Fruit fly (Drosophila melanogaster) whole organism, embryonic: ENCODE data around the gene CG8564.

ENCODE experiments used
- Awh ChIP-seq: fragments of 200-800 bp; sonication (Bioruptor generic); IDR thresholded peaks from 2 replicates; pipeline ENCODE4, ENCODE4 v1.3.6; 2022; ENCODE audit warnings: missing biosample characterization, missing genetic modification characterization
- CG11247 ChIP-seq: fragments of 200-800 bp; sonication (Bioruptor generic); IDR thresholded peaks from 2 replicates; pipeline ENCODE4 v1.3.6; 2022; ENCODE audit warnings: missing biosample characterization, missing genetic modification characterization
- CG11695 ChIP-seq: fragments of 200-800 bp; sonication (Bioruptor generic); IDR thresholded peaks from 3 replicates; pipeline ENCODE4 v1.3.6; 2022; ENCODE audit warnings: missing biosample characterization, missing genetic modification characterization
- CG15479 ChIP-seq: fragments of 200-800 bp; sonication (Bioruptor generic); optimal IDR thresholded peaks from 3 replicates; lab custom pipeline; 2019; ENCODE audit warnings: missing biosample characterization, mild to moderate bottlenecking, missing genetic modification characterization, moderate library complexity
- CG16779 ChIP-seq: fragments of 200-800 bp; sonication (Bioruptor generic); IDR thresholded peaks from 2 replicates; pipeline ENCODE4 v1.3.6; 2022; ENCODE audit warnings: missing biosample characterization, missing genetic modification characterization
- CG17829 ChIP-seq: fragments of 200-800 bp; optimal IDR thresholded peaks from 2 replicates; lab custom pipeline; 2019; ENCODE audit warnings: missing biosample characterization, mild to moderate bottlenecking, missing genetic modification characterization, moderate library complexity
- CG17912 ChIP-seq: fragments of 200-800 bp; sonication (Bioruptor generic); optimal IDR thresholded peaks from 2 replicates; lab custom pipeline; 2018; ENCODE audit warnings: missing biosample characterization, mild to moderate bottlenecking, missing genetic modification characterization
- CG18262 ChIP-seq: fragments of 200-800 bp; optimal IDR thresholded peaks from 3 replicates; lab custom pipeline; 2019; ENCODE audit warnings: missing biosample characterization, mild to moderate bottlenecking, missing genetic modification characterization, moderate library complexity
- CG18764 ChIP-seq: fragments of 200-800 bp; sonication (Bioruptor generic); optimal IDR thresholded peaks from 3 replicates; lab custom pipeline; 2016; ENCODE audit warnings: missing biosample characterization, missing genetic modification characterization
- CG2199 ChIP-seq: fragments of 200-800 bp; sonication (Bioruptor generic); IDR thresholded peaks from 3 replicates; pipeline ENCODE4 v1.3.6; 2022; ENCODE audit warnings: missing biosample characterization, missing genetic modification characterization
- CG2712 ChIP-seq: fragments of 200-800 bp; optimal IDR thresholded peaks from 3 replicates; lab custom pipeline; 2019; ENCODE audit warnings: missing biosample characterization, mild to moderate bottlenecking, missing genetic modification characterization, moderate library complexity
- CG2889 ChIP-seq: fragments of 200-800 bp; sonication (Bioruptor generic); IDR thresholded peaks from 3 replicates; pipeline ENCODE4 v1.3.6; 2022; ENCODE audit warnings: missing biosample characterization, missing genetic modification characterization
- CG30403 ChIP-seq: fragments of 200-800 bp; sonication (Bioruptor generic); optimal IDR thresholded peaks from 3 replicates; lab custom pipeline; 2016; ENCODE audit warnings: missing biosample characterization, missing genetic modification characterization
- CG5180 ChIP-seq: fragments of 200-800 bp; sonication (Bioruptor generic); optimal IDR thresholded peaks from 3 replicates; lab custom pipeline; 2017; ENCODE audit warnings: missing biosample characterization, missing genetic modification characterization, mild to moderate bottlenecking, moderate library complexity, missing genetic modification reagents
- CG7987 ChIP-seq: fragments of 200-800 bp; sonication (Bioruptor generic); optimal IDR thresholded peaks from 2 replicates; lab custom pipeline; 2018; ENCODE audit warnings: missing biosample characterization, mild to moderate bottlenecking, missing genetic modification characterization, moderate library complexity
- CG8359 ChIP-seq: fragments of 200-800 bp; sonication (Bioruptor generic); optimal IDR thresholded peaks from 2 replicates; lab custom pipeline; 2017; ENCODE audit warnings: missing biosample characterization, mild to moderate bottlenecking, missing genetic modification characterization, borderline replicate concordance
- CG8478 ChIP-seq: fragments of >200 bp; optimal IDR thresholded peaks from 2 replicates; lab custom pipeline; 2018
- CG9215 ChIP-seq: fragments of 200-800 bp; sonication (Bioruptor generic); IDR thresholded peaks from 2 replicates; pipeline ENCODE4 v1.3.6; 2022; ENCODE audit warnings: missing biosample characterization, missing genetic modification characterization
- CG9876 ChIP-seq: fragments of 200-800 bp; sonication (Bioruptor generic); optimal IDR thresholded peaks from 2 replicates; lab custom pipeline; 2016; ENCODE audit warnings: missing biosample characterization, missing genetic modification characterization
- Chrac-16 ChIP-seq: fragments of 200-800 bp; sonication (Bioruptor generic); optimal IDR thresholded peaks from 3 replicates; lab custom pipeline; 2016; ENCODE audit warnings: missing biosample characterization, missing genetic modification characterization
- D19A ChIP-seq: fragments of 200-800 bp; optimal IDR thresholded peaks from 3 replicates; lab custom pipeline; 2019; ENCODE audit warnings: missing biosample characterization, mild to moderate bottlenecking, missing genetic modification characterization, moderate library complexity
- Dek ChIP-seq: fragments of 200-800 bp; sonication (Bioruptor generic); optimal IDR thresholded peaks from 3 replicates; lab custom pipeline; 2019; ENCODE audit warnings: missing biosample characterization, mild to moderate bottlenecking, missing genetic modification characterization, moderate library complexity
- Fer3 ChIP-seq: fragments of 200-800 bp; sonication (Bioruptor generic); optimal IDR thresholded peaks from 2 replicates; lab custom pipeline; 2018; ENCODE audit warnings: missing biosample characterization, mild to moderate bottlenecking, missing genetic modification characterization, moderate library complexity
- Hr51 ChIP-seq, 2 experiments: fragments of 200-800 bp; sonication (Bioruptor generic); optimal IDR thresholded peaks; 2 replicates in 1 of 2; 3 replicates in 1 of 2; lab custom pipeline; 2016 to 2018; ENCODE audit warnings: missing biosample characterization in 2 of 2, missing genetic modification characterization in 2 of 2, mild to moderate bottlenecking in 1 of 2, moderate library complexity in 1 of 2
- Hr78 ChIP-seq, 2 experiments: fragments of 200-800 bp in 1 of 2; fragments of >200 bp in 1 of 2; sonication (Bioruptor generic) in 1 of 2; optimal IDR thresholded peaks; 2 replicates each; lab custom pipeline; 2017 to 2019; ENCODE audit warnings: missing biosample characterization in 2 of 2, missing genetic modification characterization in 2 of 2, mild to moderate bottlenecking in 1 of 2, moderate library complexity in 1 of 2
- Max ChIP-seq: fragments of 200-800 bp; sonication (Bioruptor generic); optimal IDR thresholded peaks from 2 replicates; lab custom pipeline; 2016; ENCODE audit warnings: missing biosample characterization, mild to moderate bottlenecking, missing genetic modification characterization
- Optix ChIP-seq: fragments of 200-800 bp; sonication (Bioruptor generic); IDR thresholded peaks from 3 replicates; pipeline ENCODE4 v1.3.6; 2022; ENCODE audit warnings: missing biosample characterization, missing genetic modification characterization
- Rfx ChIP-seq: fragments of 200-800 bp; sonication (Bioruptor generic); IDR thresholded peaks from 2 replicates; pipeline ENCODE4 v1.3.6; 2022; ENCODE audit warnings: missing biosample characterization, missing genetic modification characterization
- Side ChIP-seq: fragments of 200-800 bp; sonication (Bioruptor generic); optimal IDR thresholded peaks from 2 replicates; lab custom pipeline; 2016; ENCODE audit warnings: missing biosample characterization, missing genetic modification characterization
- Sin3A ChIP-seq: fragments of >200 bp; optimal IDR thresholded peaks from 2 replicates; lab custom pipeline; 2018
- Trl ChIP-seq, 3 experiments: fragments of >200 bp in 2 of 3; fragments of 200-800 bp in 1 of 3; sonication (Bioruptor generic) in 1 of 3; optimal IDR thresholded peaks; 2 replicates in 1 of 3; 3 replicates in 2 of 3; lab custom pipeline; 2016 to 2017; ENCODE audit warnings: missing biosample characterization in 1 of 3, missing genetic modification characterization in 1 of 3
- ab ChIP-seq: fragments of 200-800 bp; sonication (Bioruptor generic); optimal IDR thresholded peaks from 2 replicates; lab custom pipeline; 2016; ENCODE audit warnings: missing biosample characterization, missing genetic modification characterization
- amos ChIP-seq: fragments of 200-800 bp; sonication (Bioruptor generic); IDR thresholded peaks from 2 replicates; pipeline ENCODE4 v1.3.6; 2022; ENCODE audit warnings: missing biosample characterization, missing genetic modification characterization; ENCODE audit not compliant: partially characterized antibody
- cato ChIP-seq: fragments of 200-800 bp; sonication (Bioruptor generic); optimal IDR thresholded peaks from 2 replicates; lab custom pipeline; 2016; ENCODE audit warnings: missing biosample characterization, missing genetic modification characterization, borderline replicate concordance
- crc ChIP-seq: fragments of 200-800 bp; sonication (Bioruptor generic); optimal IDR thresholded peaks from 2 replicates; lab custom pipeline; 2016; ENCODE audit warnings: missing biosample characterization, missing genetic modification characterization
- croc ChIP-seq: fragments of 200-800 bp; sonication (Bioruptor generic); conservative IDR thresholded peaks from 3 replicates; pipeline ENCODE4 v1.3.6; 2022; ENCODE audit warnings: missing biosample characterization, missing genetic modification characterization
- crp ChIP-seq, 2 experiments: fragments of 200-800 bp; sonication (Bioruptor generic); optimal IDR thresholded peaks; 2 replicates in 1 of 2; 3 replicates in 1 of 2; lab custom pipeline; 2017; ENCODE audit warnings: missing biosample characterization in 2 of 2, missing genetic modification characterization in 2 of 2, mild to moderate bottlenecking in 1 of 2, moderate library complexity in 1 of 2
- dan ChIP-seq: fragments of 200-800 bp; sonication (Bioruptor generic); IDR thresholded peaks from 2 replicates; pipeline ENCODE4 v1.3.6; 2022; ENCODE audit warnings: missing biosample characterization, missing genetic modification characterization
- grau ChIP-seq: fragments of 200-800 bp; optimal IDR thresholded peaks from 3 replicates; lab custom pipeline; 2019; ENCODE audit warnings: missing biosample characterization, mild to moderate bottlenecking, missing genetic modification characterization, moderate library complexity
- grn ChIP-seq: fragments of 200-800 bp; sonication (Bioruptor generic); optimal IDR thresholded peaks from 3 replicates; lab custom pipeline; 2017; ENCODE audit warnings: missing biosample characterization, missing genetic modification characterization
- her ChIP-seq: fragments of 200-800 bp; sonication (Bioruptor generic); optimal IDR thresholded peaks from 2 replicates; lab custom pipeline; 2016; ENCODE audit warnings: missing biosample characterization, missing genetic modification characterization
- hth ChIP-seq: fragments of >200 bp; optimal IDR thresholded peaks from 2 replicates; lab custom pipeline; 2017; ENCODE audit warnings: inconsistent platforms
- jing ChIP-seq: fragments of 200-800 bp; sonication (Bioruptor generic); optimal IDR thresholded peaks from 2 replicates; lab custom pipeline; 2018; ENCODE audit warnings: missing biosample characterization, mild to moderate bottlenecking, missing genetic modification characterization
- lbe ChIP-seq: fragments of 200-800 bp; sonication (Bioruptor generic); optimal IDR thresholded peaks from 2 replicates; lab custom pipeline; 2016; ENCODE audit warnings: missing biosample characterization, mild to moderate bottlenecking, missing genetic modification characterization
- luna ChIP-seq: fragments of 200-800 bp; sonication (Bioruptor generic); optimal IDR thresholded peaks from 2 replicates; lab custom pipeline; 2016; ENCODE audit warnings: missing biosample characterization, missing genetic modification characterization
- sens ChIP-seq: fragments of 200-800 bp; sonication (Bioruptor generic); peaks from one replicate; lab custom pipeline; 2016; ENCODE audit warnings: missing biosample characterization, missing genetic modification characterization
- unpg ChIP-seq: fragments of 200-800 bp; sonication (Bioruptor generic); optimal IDR thresholded peaks from 3 replicates; lab custom pipeline; 2018; ENCODE audit warnings: missing biosample characterization, mild to moderate bottlenecking, missing genetic modification characterization, moderate library complexity
- wek ChIP-seq: fragments of 200-800 bp; sonication (Bioruptor generic); optimal IDR thresholded peaks from 3 replicates; lab custom pipeline; 2018; ENCODE audit warnings: missing biosample characterization, mild to moderate bottlenecking, missing genetic modification characterization, moderate library complexity
- zen2 ChIP-seq: fragments of 200-800 bp; sonication (Bioruptor generic); IDR thresholded peaks from 3 replicates; pipeline ENCODE4 v1.3.6; 2022; ENCODE audit warnings: missing biosample characterization, missing genetic modification characterization; ENCODE audit not compliant: partially characterized antibody

CG8564 gene

DNA sequence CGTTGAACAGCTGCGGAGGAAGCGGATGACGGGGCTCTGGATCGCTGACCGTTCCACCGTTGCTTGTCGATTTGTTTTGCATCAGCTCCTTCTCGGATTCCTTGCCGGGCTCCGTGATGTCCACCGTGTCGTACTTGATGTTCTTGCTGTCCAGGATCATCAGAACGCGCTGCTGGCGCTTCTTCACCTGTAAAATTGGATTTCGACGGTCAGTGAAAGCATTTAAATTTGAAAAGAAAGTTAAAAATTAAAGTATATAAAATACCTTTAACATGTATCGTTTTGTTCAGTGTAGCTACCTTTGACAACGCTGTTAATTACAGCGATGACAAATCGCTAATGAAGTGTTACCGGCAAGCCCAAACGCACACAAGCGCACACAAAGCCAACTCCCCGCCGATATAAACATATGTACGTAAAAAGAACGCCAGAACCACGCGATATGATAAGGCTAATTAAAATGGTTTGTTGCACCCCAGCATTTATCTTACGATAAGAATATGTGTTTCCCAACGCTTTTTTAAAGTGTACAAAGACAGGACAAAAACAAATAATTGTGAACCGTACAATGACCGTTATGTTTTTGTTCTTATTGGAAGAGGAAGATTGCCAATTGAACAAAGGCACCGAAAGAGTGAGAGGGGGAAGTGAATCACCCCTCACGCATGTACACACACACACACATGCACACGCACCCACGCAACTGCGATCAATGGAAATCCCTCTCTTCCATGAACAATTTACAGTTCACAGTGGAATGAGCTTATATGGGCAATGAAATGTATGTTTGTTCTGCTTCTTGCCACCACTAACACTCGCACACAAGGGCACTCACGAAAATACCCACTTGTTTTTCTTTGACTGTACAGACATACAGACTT, 19.7 kb downstream of the CG8564 start (continued):
- no peak for TF ChIP-seq jing (GFP tag; lab: Kevin White, UChicago)
- no peak for TF ChIP-seq her
- no peak for TF ChIP-seq CG7987 (GFP tag; lab: Kevin White, UChicago)
- peak; percentile 59 for TF ChIP-seq unpg (GFP tag; lab: Kevin White, UChicago)
- no peak for TF ChIP-seq ab
- peak; percentile 65 for TF ChIP-seq Rfx (GFP tag; lab: Robert Waterston, UW)
- peak; percentile 6 for TF ChIP-seq CG15479 (GFP tag; lab: Kevin White, UChicago)
- no peak for TF ChIP-seq wek (GFP tag; lab: Kevin White, UChicago)
- TF ChIP-seq Sin3A (lab: Kevin White, UChicago), result no peak
- TF ChIP-seq CG16779 (GFP tag; lab: Robert Waterston, UW), result no peak
- no peak for TF ChIP-seq CG17912 (GFP tag; lab: Kevin White, UChicago)
- TF ChIP-seq CG8478 (lab: Kevin White, UChicago), result no peak
- peak; percentile 5 for TF ChIP-seq Dek (tag; lab: Kevin White, UChicago)
- no peak for TF ChIP-seq amos (GFP tag; lab: Robert Waterston, UW)
- TF ChIP-seq CG11695, result peak; percentile 62
- peak; percentile 30 for TF ChIP-seq lbe (GFP tag; lab: Kevin White, UChicago)
- TF ChIP-seq CG2199 (GFP tag; lab: Robert Waterston, UW), result 0 out of 3 replicates have a peak, but pooled peaks have one; percentile 67
- TF ChIP-seq Max (GFP tag; lab: Kevin White, UChicago), result no peak
- no peak for TF ChIP-seq Chrac-16 (GFP tag; lab: Kevin White, UChicago)
- TF ChIP-seq CG18262 (tag; lab: Kevin White, UChicago), result peak; percentile 18
- TF ChIP-seq croc (GFP tag; lab: Robert Waterston, UW), result no peak
- peak; percentile 36; the same call in 1 of the 3 replicates for TF ChIP-seq CG2889 (GFP tag; lab: Robert Waterston, UW)
- peak in 1 of 2 experiments; percentile 19 for TF ChIP-seq Trl (optimal IDR thresholded peaks at IDR 0.05; lab: Kevin White, UChicago)
- no peak for TF ChIP-seq Trl (GFP tag; optimal IDR thresholded peaks at IDR 0.05; lab: Kevin White, UChicago)
- no peak for TF ChIP-seq hth (lab: Kevin White, UChicago)
- peak; percentile 32 for TF ChIP-seq CG30403 (GFP tag; lab: Kevin White, UChicago)
- TF ChIP-seq Optix (GFP tag; lab: Robert Waterston, UW), result 0 out of 3 replicates have a peak, but pooled peaks have one; percentile 22
- TF ChIP-seq dan (GFP tag; lab: Robert Waterston, UW), result no peak
- TF ChIP-seq CG17829 (tag; lab: Kevin White, UChicago), result peak; percentile 20
- peak in 1 of 2 experiments; percentile 47 for TF ChIP-seq Hr78 (GFP tag; optimal IDR thresholded peaks at IDR 0.05; lab: Kevin White, UChicago)
- TF ChIP-seq CG9876 (GFP tag; lab: Kevin White, UChicago), result no peak
- no peak for TF ChIP-seq crc (GFP tag; lab: Kevin White, UChicago)
- TF ChIP-seq crp (GFP tag; optimal IDR thresholded peaks at IDR 0.05; lab: Kevin White, UChicago), result no peak
- no peak for TF ChIP-seq Awh (GFP tag; lab: Robert Waterston, UW)
- TF ChIP-seq Fer3, result peak; percentile 19
- TF ChIP-seq Side (GFP tag; lab: Kevin White, UChicago), result no peak
- no peak for TF ChIP-seq CG18764
- TF ChIP-seq Hr51 (GFP tag; optimal IDR thresholded peaks at IDR 0.05; lab: Kevin White, UChicago), result peak in 1 of 2 experiments; percentile 40
- no peak for TF ChIP-seq luna (GFP tag; lab: Kevin White, UChicago)
- peak; percentile 12 for TF ChIP-seq CG8359
- no peak for TF ChIP-seq cato (GFP tag; lab: Kevin White, UChicago)
- no peak for TF ChIP-seq CG9215 (GFP tag; lab: Robert Waterston, UW)
- no peak for TF ChIP-seq CG5180 (GFP tag; lab: Kevin White, UChicago)
- TF ChIP-seq D19A (tag; lab: Kevin White, UChicago), result peak; percentile 7
- no peak for TF ChIP-seq CG11247
- TF ChIP-seq sens (GFP tag; lab: Kevin White, UChicago), result peak; percentile 67
- TF ChIP-seq CG2712 (tag; lab: Kevin White, UChicago), result peak; percentile 96
- TF ChIP-seq grn (GFP tag; lab: Kevin White, UChicago), result peak; percentile 50
- peak; percentile 25 for TF ChIP-seq grau (tag; lab: Kevin White, UChicago)
- no peak for TF ChIP-seq zen2
